Fruit fly (Drosophila melanogaster): ENCODE results near the gene Ork1.

Ork1 gene

DNA sequence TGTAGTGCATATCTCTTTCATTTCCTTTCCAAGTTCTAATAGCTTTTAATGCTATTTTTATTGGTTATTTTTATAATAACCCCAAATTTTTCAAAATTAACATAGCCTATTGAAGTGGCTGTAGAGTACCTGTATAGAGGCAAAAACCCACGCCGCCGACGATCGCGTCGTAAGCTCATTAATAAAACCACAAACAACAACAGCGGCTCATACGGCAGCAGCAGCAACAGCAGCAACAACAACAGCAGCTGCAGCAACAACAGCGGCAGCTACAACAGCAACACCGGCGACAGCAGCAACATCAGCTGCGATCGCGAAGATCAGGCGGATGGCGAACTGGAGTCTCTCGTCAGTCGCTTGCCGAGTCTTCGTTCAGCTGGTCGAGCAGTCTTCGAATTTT lies 36.1 kb upstream of the Ork1 start, which contains the start of gene CG2145 (continued):
- no peak for TF ChIP-seq croc (GFP tag; conservative IDR thresholded peaks at IDR 0.05)
- no peak for TF ChIP-seq CG8944 (GFP tag; optimal IDR thresholded peaks at IDR 0.05)
- TF ChIP-seq CG10267 (tag; optimal IDR thresholded peaks at IDR 0.05): no peak
- TF ChIP-seq CG10274 (GFP tag; optimal IDR thresholded peaks at IDR 0.05): peak; percentile 95
- TF ChIP-seq dmrt99B (tag; optimal IDR thresholded peaks at IDR 0.05): peak; percentile 26
- no peak for TF ChIP-seq CG1792 (GFP tag; optimal IDR thresholded peaks at IDR 0.05)
- TF ChIP-seq CG7839 (tag; optimal IDR thresholded peaks at IDR 0.05): peak; percentile 1
- no peak for TF ChIP-seq prd (optimal IDR thresholded peaks at IDR 0.05)
- TF ChIP-seq prd (GFP tag; IDR thresholded peaks at IDR 0.05): no peak
- no peak for TF ChIP-seq CG3163 (GFP tag; optimal IDR thresholded peaks at IDR 0.05)
- TF ChIP-seq CG11456 (GFP tag; IDR thresholded peaks at IDR 0.05): no peak
- TF ChIP-seq CG11560 (tag; IDR thresholded peaks at IDR 0.05): no peak
- no peak for TF ChIP-seq chif (GFP tag; optimal IDR thresholded peaks at IDR 0.05)
- no peak for TF ChIP-seq D19A (tag; optimal IDR thresholded peaks at IDR 0.05)
- no peak for TF ChIP-seq gce (GFP tag; IDR thresholded peaks at IDR 0.05)
- no peak for TF ChIP-seq fd64A (GFP tag; optimal IDR thresholded peaks at IDR 0.05)
- TF ChIP-seq Xrp1 (GFP tag; IDR thresholded peaks at IDR 0.05): 0 out of 2 replicates have a peak, but pooled peaks have one; percentile 7
- TF ChIP-seq CG4617 (GFP tag; optimal IDR thresholded peaks at IDR 0.05; ENCODE audit: borderline replicate concordance): no peak
- no peak for TF ChIP-seq Opbp (GFP tag; IDR thresholded peaks at IDR 0.05; ENCODE audit: partially characterized antibody)
- no peak for TF ChIP-seq H15 (GFP tag; IDR thresholded peaks at IDR 0.05)
- peak; percentile 3 for TF ChIP-seq CoRest (tag; optimal IDR thresholded peaks at IDR 0.05)
- no peak for TF ChIP-seq fd96Cb (tag; optimal IDR thresholded peaks at IDR 0.05)
- no peak for TF ChIP-seq nau (GFP tag; optimal IDR thresholded peaks at IDR 0.05)
- no peak for TF ChIP-seq br (optimal IDR thresholded peaks at IDR 0.05)
- TF ChIP-seq lmd (GFP tag; IDR thresholded peaks at IDR 0.05): no peak
- no peak for TF ChIP-seq gcm2 (GFP tag; optimal IDR thresholded peaks at IDR 0.05)
- TF ChIP-seq CG14710 (tag; optimal IDR thresholded peaks at IDR 0.05): no peak
- TF ChIP-seq CG12299 (tag; optimal IDR thresholded peaks at IDR 0.05): no peak
- TF ChIP-seq Sin3A (optimal IDR thresholded peaks at IDR 0.05): no peak
- TF ChIP-seq CG3281 (GFP tag; optimal IDR thresholded peaks at IDR 0.05): peak; percentile 0
- no peak for TF ChIP-seq gsb (GFP tag; IDR thresholded peaks at IDR 0.05)
- 0 out of 2 replicates have a peak, but pooled peaks have one; percentile 6 for TF ChIP-seq Bgb (GFP tag; IDR thresholded peaks at IDR 0.05; ENCODE audit: partially characterized antibody)
- TF ChIP-seq oc (tag; optimal IDR thresholded peaks at IDR 0.05): peak; percentile 74
- no peak for TF ChIP-seq Camta (GFP tag; optimal IDR thresholded peaks at IDR 0.05)
- no peak for TF ChIP-seq CG15073 (GFP tag; optimal IDR thresholded peaks at IDR 0.05)
- TF ChIP-seq luna (GFP tag; optimal IDR thresholded peaks at IDR 0.05): no peak
- TF ChIP-seq CrebB (tag; optimal IDR thresholded peaks at IDR 0.05): no peak
- TF ChIP-seq ind (GFP tag; optimal IDR thresholded peaks at IDR 0.05): no peak
- TF ChIP-seq CG32767 (GFP tag; IDR thresholded peaks at IDR 0.05): 0 out of 2 replicates have a peak, but pooled peaks have one; percentile 19
- no peak for TF ChIP-seq CG10209 (GFP tag; optimal IDR thresholded peaks at IDR 0.05)
- no peak for TF ChIP-seq CG12219 (GFP tag; optimal IDR thresholded peaks at IDR 0.05)
- no peak for TF ChIP-seq ash1 (GFP tag; optimal IDR thresholded peaks at IDR 0.05)
- 0 out of 3 replicates have a peak, but pooled peaks have one; percentile 19 for TF ChIP-seq so (GFP tag; IDR thresholded peaks at IDR 0.05)
- no peak for TF ChIP-seq Ptx1 (GFP tag; IDR thresholded peaks at IDR 0.05)
- TF ChIP-seq usp (GFP tag; optimal IDR thresholded peaks at IDR 0.05): no peak
- peak; percentile 50 for TF ChIP-seq Med (GFP tag)
- no peak for TF ChIP-seq z (GFP tag; IDR thresholded peaks at IDR 0.05)
- TF ChIP-seq psq (GFP tag; optimal IDR thresholded peaks at IDR 0.05): no peak
- peak; percentile 5 for TF ChIP-seq Hmr (GFP tag; optimal IDR thresholded peaks at IDR 0.05)
- TF ChIP-seq Dip2 (GFP tag; IDR thresholded peaks at IDR 0.05): no peak
- TF ChIP-seq sob (GFP tag; IDR thresholded peaks at IDR 0.05): no peak
- no peak for TF ChIP-seq CG5245 (GFP tag; optimal IDR thresholded peaks at IDR 0.05)
- 0 out of 3 replicates have a peak, but pooled peaks have one; percentile 46 for TF ChIP-seq ci (GFP tag; IDR thresholded peaks at IDR 0.05)

All from whole organism, embryonic.